Fruit fly (Drosophila melanogaster) whole organism, embryonic: ENCODE data around the gene vari.

ENCODE experiments used
- Ada2b ChIP-seq: fragments of 200-800 bp; sonication (Bioruptor generic); IDR thresholded peaks from 2 replicates; pipeline ENCODE4 v1.3.6; 2022; ENCODE audit warnings: missing biosample characterization, missing genetic modification characterization
- Asciz ChIP-seq: fragments of 200-800 bp; sonication (Bioruptor generic); optimal IDR thresholded peaks from 2 replicates; lab custom pipeline; 2017; ENCODE audit warnings: missing biosample characterization, mild to moderate bottlenecking, missing genetic modification characterization, missing genetic modification reagents
- Atf6 ChIP-seq: fragments of 200-800 bp; sonication (Bioruptor generic); IDR thresholded peaks from 2 replicates; pipeline ENCODE4 v1.3.6; 2022; ENCODE audit warnings: missing biosample characterization, missing genetic modification characterization
- Blimp-1 ChIP-seq: fragments of 200-800 bp; sonication (Bioruptor generic); optimal IDR thresholded peaks from 3 replicates; lab custom pipeline; 2018; ENCODE audit warnings: missing biosample characterization, missing genetic modification characterization, mild to moderate bottlenecking, moderate library complexity, missing genetic modification reagents
- CG10147 ChIP-seq: fragments of 200-800 bp; sonication (Bioruptor generic); optimal IDR thresholded peaks from 2 replicates; lab custom pipeline; 2019; ENCODE audit warnings: missing biosample characterization, mild to moderate bottlenecking, missing genetic modification characterization, moderate library complexity
- CG10565 ChIP-seq: fragments of 200-800 bp; sonication (Bioruptor generic); optimal IDR thresholded peaks from 3 replicates; lab custom pipeline; 2016; ENCODE audit warnings: missing biosample characterization, mild to moderate bottlenecking, missing genetic modification characterization
- CG11085 ChIP-seq: fragments of 200-800 bp; sonication (Bioruptor generic); IDR thresholded peaks from 2 replicates; pipeline ENCODE4 v1.3.6; 2022; ENCODE audit warnings: missing biosample characterization, missing genetic modification characterization
- CG13296 ChIP-seq: fragments of 200-800 bp; sonication (Bioruptor generic); optimal IDR thresholded peaks from 3 replicates; lab custom pipeline; 2018; ENCODE audit warnings: missing biosample characterization, mild to moderate bottlenecking, missing genetic modification characterization
- CG14860 ChIP-seq: fragments of 200-800 bp; sonication (Bioruptor generic); IDR thresholded peaks from 3 replicates; pipeline ENCODE4 v1.3.6; 2022; ENCODE audit warnings: missing biosample characterization, missing genetic modification characterization; ENCODE audit not compliant: partially characterized antibody
- CG16815 ChIP-seq: fragments of 200-800 bp; sonication (Bioruptor generic); optimal IDR thresholded peaks from 3 replicates; lab custom pipeline; 2017; ENCODE audit warnings: missing biosample characterization, mild to moderate bottlenecking, missing genetic modification characterization
- CG17328 ChIP-seq: fragments of 200-800 bp; sonication (Bioruptor generic); IDR thresholded peaks from 2 replicates; pipeline ENCODE4 v1.3.6; 2022; ENCODE audit warnings: missing biosample characterization, missing genetic modification characterization
- CG17361 ChIP-seq: fragments of 200-800 bp; sonication (Bioruptor generic); IDR thresholded peaks from 3 replicates; pipeline ENCODE4 v1.3.6; 2022; ENCODE audit warnings: missing biosample characterization, missing genetic modification characterization
- CG18619 ChIP-seq: fragments of 200-800 bp; sonication (Bioruptor generic); optimal IDR thresholded peaks from 3 replicates; lab custom pipeline; 2017; ENCODE audit warnings: missing biosample characterization, mild to moderate bottlenecking, missing genetic modification characterization
- CG2129 ChIP-seq: fragments of 200-800 bp; sonication (Bioruptor generic); IDR thresholded peaks from 2 replicates; pipeline ENCODE4 v1.3.6; 2022; ENCODE audit warnings: missing biosample characterization, missing genetic modification characterization; ENCODE audit not compliant: partially characterized antibody
- CG2199 ChIP-seq: fragments of 200-800 bp; sonication (Bioruptor generic); IDR thresholded peaks from 3 replicates; pipeline ENCODE4 v1.3.6; 2022; ENCODE audit warnings: missing biosample characterization, missing genetic modification characterization
- CG31388 ChIP-seq: fragments of 200-800 bp; sonication (Bioruptor generic); optimal IDR thresholded peaks from 2 replicates; lab custom pipeline; 2016; ENCODE audit warnings: missing biosample characterization, missing genetic modification characterization
- CG7357 ChIP-seq: fragments of 200-800 bp; sonication (Bioruptor generic); IDR thresholded peaks from 3 replicates; pipeline ENCODE4 v1.3.6; 2022; ENCODE audit warnings: missing biosample characterization, missing genetic modification characterization
- CG7839 ChIP-seq: fragments of 200-800 bp; sonication (Bioruptor generic); optimal IDR thresholded peaks from 3 replicates; lab custom pipeline; 2018; ENCODE audit warnings: missing biosample characterization, mild to moderate bottlenecking, missing genetic modification characterization, moderate library complexity
- CoRest ChIP-seq: fragments of 200-800 bp; sonication (Bioruptor generic); optimal IDR thresholded peaks from 3 replicates; lab custom pipeline; 2018; ENCODE audit warnings: missing biosample characterization, mild to moderate bottlenecking, missing genetic modification characterization, moderate library complexity
- CrebB ChIP-seq: fragments of 200-800 bp; sonication (Bioruptor generic); optimal IDR thresholded peaks from 3 replicates; lab custom pipeline; 2018; ENCODE audit warnings: missing biosample characterization, mild to moderate bottlenecking, missing genetic modification characterization
- D19A ChIP-seq: fragments of 200-800 bp; optimal IDR thresholded peaks from 3 replicates; lab custom pipeline; 2019; ENCODE audit warnings: missing biosample characterization, mild to moderate bottlenecking, missing genetic modification characterization, moderate library complexity
- Gsc ChIP-seq: fragments of 200-800 bp; sonication (Bioruptor generic); IDR thresholded peaks from 2 replicates; pipeline ENCODE4 v1.3.6; 2022; ENCODE audit warnings: missing biosample characterization, missing genetic modification characterization
- HLH4C ChIP-seq: fragments of 200-800 bp; sonication (Bioruptor generic); IDR thresholded peaks from 3 replicates; pipeline ENCODE4 v1.3.6; 2022; ENCODE audit warnings: missing biosample characterization, missing genetic modification characterization; ENCODE audit not compliant: partially characterized antibody
- Hr78 ChIP-seq, 2 experiments: fragments of 200-800 bp in 1 of 2; fragments of >200 bp in 1 of 2; sonication (Bioruptor generic) in 1 of 2; optimal IDR thresholded peaks; 2 replicates each; lab custom pipeline; 2017 to 2019; ENCODE audit warnings: missing biosample characterization in 2 of 2, missing genetic modification characterization in 2 of 2, mild to moderate bottlenecking in 1 of 2, moderate library complexity in 1 of 2
- Lpt ChIP-seq: fragments of >200 bp; optimal IDR thresholded peaks from 2 replicates; lab custom pipeline; 2018; ENCODE audit warnings: missing biosample characterization, missing genetic modification characterization
- NK7.1 ChIP-seq: fragments of 200-800 bp; sonication (Bioruptor generic); optimal IDR thresholded peaks from 3 replicates; lab custom pipeline; 2016; ENCODE audit warnings: missing biosample characterization, missing genetic modification characterization
- Oli ChIP-seq: fragments of 200-800 bp; sonication (Bioruptor generic); optimal IDR thresholded peaks from 2 replicates; lab custom pipeline; 2018; ENCODE audit warnings: missing biosample characterization, mild to moderate bottlenecking, missing genetic modification characterization, moderate library complexity
- Scr ChIP-seq: fragments of 200-800 bp; sonication (Bioruptor generic); IDR thresholded peaks from 2 replicates; pipeline ENCODE4 v1.3.6; 2022; ENCODE audit warnings: missing biosample characterization, missing genetic modification characterization; ENCODE audit not compliant: partially characterized antibody
- Six4 ChIP-seq: fragments of 200-800 bp; sonication (Bioruptor generic); optimal IDR thresholded peaks from 2 replicates; lab custom pipeline; 2016; ENCODE audit warnings: missing biosample characterization, missing genetic modification characterization
- Stat92E ChIP-seq, 3 experiments: fragments of >200 bp in 2 of 3; fragments of 200-800 bp in 1 of 3; sonication (Bioruptor generic) in 1 of 3; optimal IDR thresholded peaks; 2 replicates each; lab custom pipeline; 2017 to 2019; ENCODE audit warnings: missing biosample characterization in 3 of 3, missing genetic modification characterization in 3 of 3, mild to moderate bottlenecking in 1 of 3, moderate library complexity in 1 of 3
- corto ChIP-seq: fragments of 200-800 bp; sonication (Bioruptor generic); optimal IDR thresholded peaks from 2 replicates; lab custom pipeline; 2016; ENCODE audit warnings: missing biosample characterization, mild to moderate bottlenecking, missing genetic modification characterization, moderate library complexity
- en ChIP-seq: fragments of 200-800 bp; sonication (Bioruptor generic); optimal IDR thresholded peaks from 2 replicates; lab custom pipeline; 2016; ENCODE audit warnings: missing biosample characterization, missing genetic modification characterization
- fd96Cb ChIP-seq: fragments of 200-800 bp; sonication (Bioruptor generic); optimal IDR thresholded peaks from 2 replicates; lab custom pipeline; 2018; ENCODE audit warnings: missing biosample characterization, mild to moderate bottlenecking, missing genetic modification characterization, moderate library complexity
- fru ChIP-seq: fragments of >200 bp; optimal IDR thresholded peaks from 2 replicates; lab custom pipeline; 2017
- grau ChIP-seq: fragments of 200-800 bp; optimal IDR thresholded peaks from 3 replicates; lab custom pipeline; 2019; ENCODE audit warnings: missing biosample characterization, mild to moderate bottlenecking, missing genetic modification characterization, moderate library complexity
- gro ChIP-seq: fragments of 200-800 bp; sonication (Bioruptor generic); optimal IDR thresholded peaks from 2 replicates; lab custom pipeline; 2016; ENCODE audit warnings: missing biosample characterization, missing genetic modification characterization
- gt ChIP-seq: fragments of 200-800 bp; sonication (Bioruptor generic); IDR thresholded peaks from 2 replicates; pipeline ENCODE4 v1.3.6; 2022; ENCODE audit warnings: missing biosample characterization, missing genetic modification characterization
- hbn ChIP-seq: fragments of 200-800 bp; sonication (Bioruptor generic); IDR thresholded peaks from 2 replicates; pipeline ENCODE4 v1.3.6; 2022; ENCODE audit warnings: missing biosample characterization, missing genetic modification characterization; ENCODE audit not compliant: partially characterized antibody
- kni ChIP-seq: fragments of 200-800 bp; sonication (Bioruptor generic); optimal IDR thresholded peaks from 3 replicates; lab custom pipeline; 2017; ENCODE audit warnings: mild to moderate bottlenecking, missing biosample characterization, missing genetic modification reagents, missing genetic modification characterization
- lov ChIP-seq, 2 experiments: fragments of 200-800 bp in 1 of 2; fragments of >200 bp in 1 of 2; sonication (Bioruptor generic) in 1 of 2; IDR thresholded peaks in 1 of 2; optimal IDR thresholded peaks in 1 of 2; 2 replicates in 1 of 2; 3 replicates in 1 of 2; pipeline versions ENCODE4 v1.3.6 to Lab custom; 2017 to 2022; ENCODE audit warnings: missing biosample characterization in 1 of 2, missing genetic modification characterization in 1 of 2
- odd ChIP-seq: fragments of 200-800 bp; sonication (Bioruptor generic); optimal IDR thresholded peaks from 2 replicates; lab custom pipeline; 2017; ENCODE audit warnings: missing biosample characterization, mild to moderate bottlenecking, missing genetic modification characterization
- p53 ChIP-seq: fragments of 200-800 bp; sonication (Bioruptor generic); optimal IDR thresholded peaks from 2 replicates; lab custom pipeline; 2016; ENCODE audit warnings: missing biosample characterization, missing genetic modification characterization
- pfk ChIP-seq: fragments of 200-800 bp; sonication (Bioruptor generic); optimal IDR thresholded peaks from 2 replicates; lab custom pipeline; 2018; ENCODE audit warnings: missing biosample characterization, mild to moderate bottlenecking, missing genetic modification characterization, moderate library complexity
- pho ChIP-seq: fragments of 200-800 bp; sonication (Bioruptor generic); optimal IDR thresholded peaks from 2 replicates; lab custom pipeline; 2016; ENCODE audit warnings: missing biosample characterization, missing genetic modification characterization
- slou ChIP-seq: fragments of 200-800 bp; sonication (Bioruptor generic); optimal IDR thresholded peaks from 3 replicates; lab custom pipeline; 2016; ENCODE audit warnings: missing biosample characterization, missing genetic modification characterization
- ssp ChIP-seq: fragments of 200-800 bp; sonication (Bioruptor generic); IDR thresholded peaks from 2 replicates; pipeline ENCODE4 v1.3.6; 2022; ENCODE audit warnings: missing biosample characterization, missing genetic modification characterization
- sug ChIP-seq: fragments of 200-800 bp; optimal IDR thresholded peaks from 2 replicates; lab custom pipeline; 2019; ENCODE audit warnings: missing biosample characterization, mild to moderate bottlenecking, missing genetic modification characterization, moderate library complexity
- wek ChIP-seq: fragments of 200-800 bp; sonication (Bioruptor generic); optimal IDR thresholded peaks from 3 replicates; lab custom pipeline; 2018; ENCODE audit warnings: missing biosample characterization, mild to moderate bottlenecking, missing genetic modification characterization, moderate library complexity
- zf30C ChIP-seq: fragments of 200-800 bp; sonication (Bioruptor generic); optimal IDR thresholded peaks from 3 replicates; lab custom pipeline; 2018; ENCODE audit warnings: missing biosample characterization, mild to moderate bottlenecking, missing genetic modification characterization

Gene vari

dm6 chr2L:20758188-20758846 lies 38.5 kb downstream of the vari start (continued):
- TF ChIP-seq lov (optimal IDR thresholded peaks at IDR 0.05; lab: Kevin White, UChicago) = no peak
- no peak for TF ChIP-seq lov (GFP tag; IDR thresholded peaks at IDR 0.05; lab: Robert Waterston, UW)
- TF ChIP-seq CG31388 = no peak
- no peak for TF ChIP-seq Scr
- no peak for TF ChIP-seq slou
- TF ChIP-seq odd = no peak
- TF ChIP-seq CG11085 (GFP tag; lab: Robert Waterston, UW) = no peak
- peak in 1 of 3 experiments; percentile 88 for TF ChIP-seq Stat92E (GFP tag; optimal IDR thresholded peaks at IDR 0.05; lab: Kevin White, UChicago)
- TF ChIP-seq fru (lab: Kevin White, UChicago) = no peak
- TF ChIP-seq CG7357 (GFP tag; lab: Robert Waterston, UW) = no peak
- TF ChIP-seq D19A (tag; lab: Kevin White, UChicago) = no peak
- TF ChIP-seq gt (GFP tag; lab: Robert Waterston, UW) = no peak
- peak; percentile 28 for TF ChIP-seq pfk
- TF ChIP-seq Gsc (GFP tag; lab: Robert Waterston, UW) = no peak
- TF ChIP-seq ssp (GFP tag; lab: Robert Waterston, UW) = no peak
- no peak for TF ChIP-seq pho (GFP tag; lab: Kevin White, UChicago)
- TF ChIP-seq en (GFP tag; lab: Kevin White, UChicago) = no peak
- TF ChIP-seq CrebB (tag; lab: Kevin White, UChicago) = no peak
- no peak for TF ChIP-seq grau (tag; lab: Kevin White, UChicago)
- TF ChIP-seq CG7839 (tag; lab: Kevin White, UChicago) = no peak
- TF ChIP-seq kni (GFP tag; lab: Kevin White, UChicago) = peak; percentile 45
- no peak for TF ChIP-seq NK7.1
- TF ChIP-seq hbn (GFP tag; lab: Robert Waterston, UW) = no peak
- TF ChIP-seq CG2199 = no peak
- TF ChIP-seq Hr78 (GFP tag; optimal IDR thresholded peaks at IDR 0.05; lab: Kevin White, UChicago) = no peak
- peak; percentile 71 for TF ChIP-seq Blimp-1
- TF ChIP-seq wek (GFP tag; lab: Kevin White, UChicago) = no peak
- no peak for TF ChIP-seq CoRest (tag; lab: Kevin White, UChicago)
- no peak for TF ChIP-seq corto (GFP tag; lab: Kevin White, UChicago)
- no peak for TF ChIP-seq HLH4C (GFP tag; lab: Robert Waterston, UW)
- TF ChIP-seq CG17361 (GFP tag; lab: Robert Waterston, UW) = no peak
- peak; percentile 66 for TF ChIP-seq gro (GFP tag; lab: Kevin White, UChicago)
- peak; percentile 16 for TF ChIP-seq CG13296
- TF ChIP-seq Six4 = no peak
- no peak for TF ChIP-seq CG17328 (GFP tag; lab: Robert Waterston, UW)
- TF ChIP-seq Oli (tag; lab: Kevin White, UChicago) = no peak
- no peak for TF ChIP-seq Lpt (GFP tag; lab: Kevin White, UChicago)
- TF ChIP-seq CG2129 (GFP tag; lab: Robert Waterston, UW) = no peak
- TF ChIP-seq Asciz (GFP tag; lab: Kevin White, UChicago) = no peak
- no peak for TF ChIP-seq CG16815 (GFP tag; lab: Kevin White, UChicago)
- no peak for TF ChIP-seq p53 (GFP tag; lab: Kevin White, UChicago)
- no peak for TF ChIP-seq sug
- TF ChIP-seq Ada2b (GFP tag; lab: Robert Waterston, UW) = no peak
- TF ChIP-seq CG14860 (GFP tag; lab: Robert Waterston, UW) = no peak
- TF ChIP-seq zf30C = peak; percentile 90
- no peak for TF ChIP-seq CG10565 (GFP tag; lab: Kevin White, UChicago)
- TF ChIP-seq fd96Cb (tag; lab: Kevin White, UChicago) = no peak
- TF ChIP-seq Atf6 (GFP tag; lab: Robert Waterston, UW) = no peak
- no peak for TF ChIP-seq CG18619
- no peak for TF ChIP-seq CG10147 (GFP tag; lab: Kevin White, UChicago)
